Worm (Caenorhabditis elegans) whole organism, late embryonic: ENCODE results near the gene fmo-4.

ENCODE experiments used
- C08G9.2 ChIP-seq: sonication (generic microtip); optimal IDR thresholded peaks from 2 replicates; lab custom pipeline; 2016; ENCODE audit warnings: mild to moderate bottlenecking, missing genetic modification characterization, moderate library complexity, missing compliant biosample characterization
- F13H6.1 ChIP-seq: sonication (generic microtip); optimal IDR thresholded peaks from 2 replicates; lab custom pipeline; 2016; ENCODE audit warnings: missing genetic modification characterization, missing compliant biosample characterization
- K02D7.2 ChIP-seq: sonication (generic microtip); optimal IDR thresholded peaks from 2 replicates; lab custom pipeline; 2017; ENCODE audit warnings: mild to moderate bottlenecking, missing genetic modification characterization, missing compliant biosample characterization
- K09A11.1 ChIP-seq: sonication (generic microtip); optimal IDR thresholded peaks from 2 replicates; lab custom pipeline; 2017; ENCODE audit warnings: antibody characterized with exemption, mild to moderate bottlenecking, missing genetic modification characterization, missing compliant biosample characterization; ENCODE audit not compliant: insufficient read depth
- T23F11.4 ChIP-seq: fragments of 200-800 bp; sonication (Bioruptor generic); optimal IDR thresholded peaks from 2 replicates; lab custom pipeline; 2018; ENCODE audit warnings: mild to moderate bottlenecking, missing genetic modification characterization, missing compliant biosample characterization
- ahr-1 ChIP-seq: sonication (generic microtip); optimal IDR thresholded peaks from 2 replicates; lab custom pipeline; 2016; ENCODE audit warnings: missing genetic modification characterization, missing compliant biosample characterization
- ceh-14 ChIP-seq: sonication (generic microtip); optimal IDR thresholded peaks from 2 replicates; lab custom pipeline; 2016; ENCODE audit warnings: missing genotype, missing genetic modification characterization, missing compliant biosample characterization
- ceh-18 ChIP-seq: sonication (generic microtip); optimal IDR thresholded peaks from 2 replicates; lab custom pipeline; 2016; ENCODE audit warnings: missing genetic modification characterization, missing compliant biosample characterization
- ceh-19 ChIP-seq: fragments of 200-800 bp; sonication (Bioruptor generic); optimal IDR thresholded peaks from 2 replicates; lab custom pipeline; 2018; ENCODE audit warnings: mild to moderate bottlenecking, missing genetic modification characterization, missing compliant biosample characterization
- ceh-2 ChIP-seq: sonication (generic microtip); optimal IDR thresholded peaks from 2 replicates; lab custom pipeline; 2016; ENCODE audit warnings: missing genotype, missing genetic modification characterization, missing compliant biosample characterization
- ceh-24 ChIP-seq: sonication (generic microtip); optimal IDR thresholded peaks from 2 replicates; lab custom pipeline; 2016; ENCODE audit warnings: mild to moderate bottlenecking, missing genetic modification characterization, missing compliant biosample characterization
- ceh-30 ChIP-seq: fragments of 150-350 bp; optimal IDR thresholded peaks from 2 replicates; lab custom pipeline; 2014; ENCODE audit warnings: missing biosample characterization, missing genetic modification characterization
- ceh-34 ChIP-seq: sonication (generic microtip); optimal IDR thresholded peaks from 2 replicates; lab custom pipeline; 2016; ENCODE audit warnings: mild to moderate bottlenecking, missing genetic modification characterization, missing compliant biosample characterization
- ceh-45 ChIP-seq: fragments of 200-800 bp; sonication (Bioruptor generic); IDR thresholded peaks from 2 replicates; pipeline ENCODE4 v1.3.6; 2022; ENCODE audit warnings: missing genetic modification reagents, missing genetic modification characterization, missing compliant biosample characterization
- ceh-48 ChIP-seq: sonication (generic microtip); optimal IDR thresholded peaks from 2 replicates; lab custom pipeline; 2016; ENCODE audit warnings: missing genetic modification characterization, inconsistent platforms, missing compliant biosample characterization
- ceh-6 ChIP-seq: fragments of 200-800 bp; sonication (Bioruptor generic); optimal IDR thresholded peaks from 2 replicates; lab custom pipeline; 2018; ENCODE audit warnings: mild to moderate bottlenecking, missing genetic modification characterization, missing compliant biosample characterization
- dve-1 ChIP-seq: sonication (generic microtip); optimal IDR thresholded peaks from 2 replicates; lab custom pipeline; 2017; ENCODE audit warnings: antibody characterized with exemption, mild to moderate bottlenecking, missing genetic modification characterization, missing compliant biosample characterization
- fax-1 ChIP-seq: sonication (generic microtip); optimal IDR thresholded peaks from 2 replicates; lab custom pipeline; 2016; ENCODE audit warnings: missing genotype, missing genetic modification characterization, missing compliant biosample characterization
- gmeb-2 ChIP-seq: sonication (generic microtip); optimal IDR thresholded peaks from 2 replicates; lab custom pipeline; 2016; ENCODE audit warnings: missing genetic modification characterization, inconsistent platforms, missing compliant biosample characterization
- hlh-13 ChIP-seq: fragments of 200-800 bp; sonication (Bioruptor generic); optimal IDR thresholded peaks from 2 replicates; lab custom pipeline; 2018; ENCODE audit warnings: mild to moderate bottlenecking, missing genetic modification characterization, missing compliant biosample characterization
- hlh-30 ChIP-seq: sonication (generic microtip); optimal IDR thresholded peaks from 2 replicates; lab custom pipeline; 2017; ENCODE audit warnings: antibody characterized with exemption, missing genetic modification characterization, missing compliant biosample characterization; ENCODE audit not compliant: insufficient read depth
- hlh-6 ChIP-seq: sonication (generic microtip); optimal IDR thresholded peaks from 2 replicates; lab custom pipeline; 2016; ENCODE audit warnings: missing genotype, missing genetic modification characterization, missing compliant biosample characterization
- hlh-8 ChIP-seq: sonication (generic microtip); optimal IDR thresholded peaks from 2 replicates; lab custom pipeline; 2016; ENCODE audit warnings: missing genotype, missing genetic modification characterization, missing compliant biosample characterization
- lin-11 ChIP-seq: fragments of 200-800 bp; sonication (Bioruptor generic); optimal IDR thresholded peaks from 2 replicates; lab custom pipeline; 2018; ENCODE audit warnings: mild to moderate bottlenecking, missing genetic modification characterization, missing compliant biosample characterization
- madf-2 ChIP-seq: sonication (generic microtip); optimal IDR thresholded peaks from 2 replicates; lab custom pipeline; 2017; ENCODE audit warnings: missing genetic modification characterization, missing compliant biosample characterization
- nhr-11 ChIP-seq: fragments of 150-350 bp; optimal IDR thresholded peaks from 2 replicates; lab custom pipeline; 2014; ENCODE audit warnings: missing biosample characterization, missing genetic modification characterization
- nhr-232 ChIP-seq: sonication (generic microtip); optimal IDR thresholded peaks from 2 replicates; lab custom pipeline; 2016; ENCODE audit warnings: missing genetic modification characterization, missing compliant biosample characterization
- pag-3 ChIP-seq: sonication (generic microtip); optimal IDR thresholded peaks from 2 replicates; lab custom pipeline; 2016; ENCODE audit warnings: missing compliant biosample characterization, missing genetic modification characterization, borderline replicate concordance
- pat-9 ChIP-seq: fragments of 200-800 bp; sonication (Bioruptor generic); optimal IDR thresholded peaks from 2 replicates; lab custom pipeline; 2018; ENCODE audit warnings: mild to moderate bottlenecking, missing genetic modification characterization, moderate library complexity, missing compliant biosample characterization
- pha-2 ChIP-seq: sonication (generic microtip); optimal IDR thresholded peaks from 2 replicates; lab custom pipeline; 2017; ENCODE audit warnings: mild to moderate bottlenecking, missing genetic modification characterization, missing compliant biosample characterization
- pros-1 ChIP-seq: fragments of 150-350 bp; optimal IDR thresholded peaks from 2 replicates; lab custom pipeline; 2014; ENCODE audit warnings: missing biosample characterization, missing genetic modification reagents, missing genetic modification characterization
- ref-2 ChIP-seq: sonication (generic microtip); optimal IDR thresholded peaks from 2 replicates; lab custom pipeline; 2016; ENCODE audit warnings: missing genetic modification characterization, missing compliant biosample characterization
- rnt-1 ChIP-seq: sonication (generic microtip); optimal IDR thresholded peaks from 2 replicates; lab custom pipeline; 2016; ENCODE audit warnings: missing genetic modification characterization, missing compliant biosample characterization
- sox-2 ChIP-seq: fragments of 200-800 bp; sonication (Bioruptor generic); IDR thresholded peaks from 2 replicates; pipeline ENCODE4 v1.3.6; 2022; ENCODE audit warnings: missing genetic modification reagents, missing genetic modification characterization, missing compliant biosample characterization
- syd-9 ChIP-seq: sonication (generic microtip); optimal IDR thresholded peaks from 2 replicates; lab custom pipeline; 2016; ENCODE audit warnings: mild to moderate bottlenecking, missing genetic modification characterization, moderate library complexity, missing compliant biosample characterization
- tbx-2 ChIP-seq: sonication (generic microtip); optimal IDR thresholded peaks from 2 replicates; lab custom pipeline; 2016; ENCODE audit warnings: missing genetic modification characterization, missing compliant biosample characterization
- tbx-7 ChIP-seq: sonication (generic microtip); optimal IDR thresholded peaks from 2 replicates; lab custom pipeline; 2016; ENCODE audit warnings: missing genotype, missing genetic modification characterization, missing compliant biosample characterization
- ttx-3 ChIP-seq: sonication (generic microtip); optimal IDR thresholded peaks from 2 replicates; lab custom pipeline; 2016; ENCODE audit warnings: missing genetic modification reagents, missing genetic modification characterization, missing compliant biosample characterization
- unc-42 ChIP-seq: sonication (generic microtip); optimal IDR thresholded peaks from 2 replicates; lab custom pipeline; 2016; ENCODE audit warnings: missing genotype, missing genetic modification characterization, missing compliant biosample characterization
- unc-86 ChIP-seq: sonication (generic microtip); optimal IDR thresholded peaks from 2 replicates; lab custom pipeline; 2016; ENCODE audit warnings: missing genetic modification characterization, missing compliant biosample characterization

fmo-4 gene

DNA sequence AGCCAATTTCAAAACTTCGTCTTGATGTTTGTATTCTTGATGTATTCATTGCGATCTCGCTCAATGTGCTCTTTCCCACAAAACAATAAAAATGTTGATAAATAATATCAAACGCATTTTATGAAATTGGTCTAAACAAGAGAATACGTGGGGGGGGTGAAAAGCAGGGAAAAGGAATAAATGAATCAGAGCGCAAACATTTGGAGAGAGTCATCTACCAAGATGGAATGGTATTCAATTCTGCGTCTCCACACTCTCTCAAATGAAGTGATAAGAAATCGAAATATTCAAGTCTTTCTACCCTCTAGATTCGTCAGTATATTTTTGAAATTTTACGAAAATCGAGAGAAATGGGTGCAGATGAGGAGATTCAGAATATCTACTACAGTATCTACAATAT is 25.8 kb downstream of the fmo-4 start, which contains the start of gene C50B8.5:
Gene C50B8.5 (plus strand): TSS at position 273 of the 400 bp plus-strand sequence.
- no peak for TF ChIP-seq K09A11.1
- TF ChIP-seq dve-1 = peak; percentile 4

DNA sequence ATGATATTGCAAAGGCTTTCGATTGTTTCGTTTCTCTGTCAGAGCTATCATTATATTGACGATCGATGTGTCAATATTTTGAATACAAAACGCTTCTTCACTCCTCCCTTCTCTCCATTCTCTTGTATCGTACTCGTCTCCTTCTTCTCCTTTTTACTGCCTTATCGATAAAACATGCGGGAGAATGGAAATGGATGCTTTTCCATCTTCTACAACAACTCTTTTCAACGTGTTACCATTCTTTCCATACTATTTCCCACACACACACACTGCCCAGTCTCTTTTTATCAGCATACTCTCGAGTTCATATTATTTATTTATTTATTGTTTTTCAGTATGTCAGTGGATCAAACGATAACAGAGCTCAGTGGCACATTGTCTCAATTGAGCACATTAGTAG is 27.9 kb downstream of the fmo-4 start, which contains the start of gene C50B8.6:
Gene C50B8.6 (plus strand): TSS at position 336 of the 400 bp plus-strand sequence.
- TF ChIP-seq nhr-232 (tag; lab: Kevin White, UChicago) = no peak
- TF ChIP-seq unc-86 = no peak
- TF ChIP-seq ceh-6 (GFP tag; lab: Kevin White, UChicago) = no peak
- TF ChIP-seq T23F11.4 (GFP tag; lab: Kevin White, UChicago) = no peak
- no peak for TF ChIP-seq C08G9.2 (tag; lab: Kevin White, UChicago)

DNA sequence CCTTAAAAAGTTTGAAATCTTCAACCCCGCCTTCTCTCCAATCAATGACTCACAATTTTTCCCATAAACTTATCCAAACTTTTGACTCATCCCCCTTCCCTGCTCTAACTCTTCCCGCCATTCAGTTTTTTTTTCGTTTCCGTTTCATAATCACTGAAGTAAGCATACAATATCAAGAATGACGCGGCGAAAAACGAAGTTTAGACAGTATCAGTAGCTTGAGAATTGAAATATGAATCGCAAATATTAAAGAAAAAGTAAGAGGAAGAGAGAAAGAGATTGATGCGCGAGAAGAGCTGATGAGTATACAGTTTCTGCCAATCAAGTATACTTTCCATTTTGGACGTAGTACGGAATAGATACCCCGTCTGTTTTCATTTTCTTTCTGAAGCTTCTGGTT is 29.0 kb downstream of the fmo-4 start:
- TF ChIP-seq C08G9.2 (tag; lab: Kevin White, UChicago) = no peak
- no peak for TF ChIP-seq hlh-6
- TF ChIP-seq nhr-232 (tag; lab: Kevin White, UChicago) = no peak
- TF ChIP-seq lin-11 (tag; lab: Kevin White, UChicago) = no peak
- no peak for TF ChIP-seq madf-2 (tag; lab: Kevin White, UChicago)
- no peak for TF ChIP-seq pros-1
- no peak for TF ChIP-seq K09A11.1
- no peak for TF ChIP-seq ceh-14 (tag; lab: Kevin White, UChicago)
- TF ChIP-seq pat-9 (tag; lab: Kevin White, UChicago) = no peak
- TF ChIP-seq ahr-1 (tag; lab: Kevin White, UChicago) = no peak
- TF ChIP-seq F13H6.1 = no peak
- no peak for TF ChIP-seq K02D7.2 (tag; lab: Kevin White, UChicago)
- no peak for TF ChIP-seq rnt-1 (tag; lab: Kevin White, UChicago)
- no peak for TF ChIP-seq nhr-11 (tag; lab: Kevin White, UChicago)
- no peak for TF ChIP-seq ceh-6 (GFP tag; lab: Kevin White, UChicago)

DNA sequence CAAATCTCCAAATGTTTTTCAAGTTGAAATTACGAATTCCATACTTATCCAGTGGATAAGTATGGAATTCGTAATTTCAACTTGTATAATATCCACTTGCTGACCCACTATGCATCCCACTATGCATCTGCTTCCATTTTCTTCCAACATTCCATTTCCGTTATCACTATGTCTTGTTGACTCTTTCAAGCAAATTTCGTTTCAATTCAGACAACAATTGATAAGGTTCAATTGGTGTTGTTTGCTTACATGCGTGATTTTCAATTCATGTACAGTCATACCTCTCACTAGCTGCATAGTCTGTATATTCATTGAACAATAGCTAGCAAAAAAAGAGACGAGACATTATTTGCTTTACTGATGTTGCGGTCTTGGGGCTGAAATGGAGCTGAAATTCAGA is 29.7 kb downstream of the fmo-4 start:
- TF ChIP-seq syd-9 (tag; lab: Kevin White, UChicago) = no peak
- TF ChIP-seq tbx-7 = no peak
- TF ChIP-seq hlh-13 (GFP tag; lab: Kevin White, UChicago) = no peak
- no peak for TF ChIP-seq K02D7.2 (tag; lab: Kevin White, UChicago)
- TF ChIP-seq ceh-2 = no peak
- no peak for TF ChIP-seq ceh-18 (tag; lab: Kevin White, UChicago)
- TF ChIP-seq C08G9.2 (tag; lab: Kevin White, UChicago) = no peak
- TF ChIP-seq dve-1 = no peak
- no peak for TF ChIP-seq hlh-30 (tag; lab: Kevin White, UChicago)
- TF ChIP-seq ceh-6 (GFP tag; lab: Kevin White, UChicago) = no peak
- TF ChIP-seq ref-2 = no peak
- TF ChIP-seq hlh-6 = no peak
- TF ChIP-seq ceh-48 (tag; lab: Kevin White, UChicago) = no peak
- TF ChIP-seq pag-3 = no peak
- TF ChIP-seq unc-86 = no peak
- TF ChIP-seq gmeb-2 (tag; lab: Kevin White, UChicago) = no peak
- TF ChIP-seq ahr-1 (tag; lab: Kevin White, UChicago) = no peak

DNA sequence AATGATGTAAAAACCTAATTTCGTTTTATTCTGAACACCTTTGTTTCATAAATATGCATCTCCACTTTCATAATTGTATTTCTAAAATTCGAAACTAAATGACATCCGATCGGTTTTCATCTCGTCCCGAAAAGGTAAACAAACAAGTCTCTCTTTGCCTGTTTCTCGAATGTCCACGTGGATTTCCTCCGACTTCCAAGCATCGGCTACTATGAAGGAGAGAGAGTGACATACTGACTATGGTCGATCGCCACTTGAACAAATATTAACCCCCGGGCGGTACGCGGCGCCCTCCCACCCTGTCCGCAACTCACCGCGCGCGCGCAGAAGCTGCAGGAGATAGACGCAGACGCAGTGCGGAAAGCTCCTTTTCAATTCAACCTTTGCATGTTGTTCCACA is 30.6 kb downstream of the fmo-4 start:
- no peak for TF ChIP-seq ceh-48 (tag; lab: Kevin White, UChicago)
- no peak for TF ChIP-seq gmeb-2 (tag; lab: Kevin White, UChicago)
- no peak for TF ChIP-seq ttx-3 (tag; lab: Kevin White, UChicago)
- no peak for TF ChIP-seq sox-2 (GFP tag; lab: Robert Waterston, UW)
- TF ChIP-seq fax-1 (tag; lab: Kevin White, UChicago) = no peak
- TF ChIP-seq unc-42 (tag; lab: Kevin White, UChicago) = no peak
- no peak for TF ChIP-seq K02D7.2 (tag; lab: Kevin White, UChicago)
- no peak for TF ChIP-seq ceh-45 (GFP tag; lab: Robert Waterston, UW)
- peak; percentile 67 for TF ChIP-seq ceh-34 (tag; lab: Kevin White, UChicago)
- peak; percentile 70 for TF ChIP-seq ceh-19 (GFP tag; lab: Kevin White, UChicago)
- TF ChIP-seq pag-3 = no peak
- TF ChIP-seq ceh-24 (tag; lab: Kevin White, UChicago) = no peak
- TF ChIP-seq ceh-6 (GFP tag; lab: Kevin White, UChicago) = no peak
- TF ChIP-seq hlh-8 (tag; lab: Kevin White, UChicago) = no peak
- TF ChIP-seq nhr-232 (tag; lab: Kevin White, UChicago) = no peak
- peak; percentile 13 for TF ChIP-seq tbx-2 (tag; lab: Kevin White, UChicago)
- TF ChIP-seq pha-2 = peak; percentile 36
- TF ChIP-seq ceh-30 (tag; lab: Kevin White, UChicago) = no peak
- TF ChIP-seq ceh-2 = no peak
